Fruit fly (Drosophila melanogaster): ENCODE data around the gene B52.
A peak's percentile ranks its signal among the peaks of the same experiment; 100 is the strongest.

The B52 gene

dm6 chr3R:13644778-13645660, 16.1 kb upstream of the B52 start:
- TF ChIP-seq ci (GFP tag; IDR thresholded peaks at IDR 0.05), result peak; percentile 70; the same call in 2 of the 3 replicates
- no peak for TF ChIP-seq Doc3 (GFP tag; IDR thresholded peaks at IDR 0.05; ENCODE audit: partially characterized antibody)
- no peak for TF ChIP-seq disco-r (GFP tag; optimal IDR thresholded peaks at IDR 0.05)
- no peak for TF ChIP-seq pfk (GFP tag; optimal IDR thresholded peaks at IDR 0.05)
- TF ChIP-seq tup (GFP tag; optimal IDR thresholded peaks at IDR 0.05), result peak; percentile 18
- peak in 1 of 2 experiments; percentile 33 for TF ChIP-seq insv (GFP tag; optimal IDR thresholded peaks at IDR 0.05)
- no peak for TF ChIP-seq CG7839 (tag; optimal IDR thresholded peaks at IDR 0.05)
- TF ChIP-seq nau (GFP tag; optimal IDR thresholded peaks at IDR 0.05), result peak; percentile 39
- TF ChIP-seq CG32767 (GFP tag; IDR thresholded peaks at IDR 0.05), result peak; percentile 63
- peak; percentile 68 for TF ChIP-seq zf30C (GFP tag; optimal IDR thresholded peaks at IDR 0.05)
- no peak for TF ChIP-seq trh (GFP tag; optimal IDR thresholded peaks at IDR 0.05)
- peak; percentile 49; the same call in 1 of the 3 replicates for TF ChIP-seq CG14050 (GFP tag; IDR thresholded peaks at IDR 0.05)
- TF ChIP-seq CG11696 (GFP tag; IDR thresholded peaks at IDR 0.05), result peak; percentile 20
- TF ChIP-seq ab (GFP tag; optimal IDR thresholded peaks at IDR 0.05), result no peak
- no peak for TF ChIP-seq CG1603 (tag; optimal IDR thresholded peaks at IDR 0.05)
- no peak for TF ChIP-seq CG9727 (GFP tag; optimal IDR thresholded peaks at IDR 0.05)
- no peak for TF ChIP-seq Fer3 (tag; optimal IDR thresholded peaks at IDR 0.05)
- peak; percentile 33 for TF ChIP-seq CG10267 (tag; optimal IDR thresholded peaks at IDR 0.05)
- TF ChIP-seq Stat92E (GFP tag; optimal IDR thresholded peaks at IDR 0.05), result no peak
- peak; percentile 25 for TF ChIP-seq CG10979 (tag; optimal IDR thresholded peaks at IDR 0.05)
- TF ChIP-seq CTCF (GFP tag; optimal IDR thresholded peaks at IDR 0.05), result no peak
- peak; percentile 43 for TF ChIP-seq scrt (GFP tag; optimal IDR thresholded peaks at IDR 0.05)
- peak; percentile 34 for TF ChIP-seq CG7556 (GFP tag; optimal IDR thresholded peaks at IDR 0.05)
- TF ChIP-seq CG7372 (GFP tag; IDR thresholded peaks at IDR 0.05), result no peak
- peak; percentile 42; the same call in 1 of the 3 replicates for TF ChIP-seq CG11695 (GFP tag; IDR thresholded peaks at IDR 0.05)
- peak; percentile 17 for TF ChIP-seq CG34376 (GFP tag; optimal IDR thresholded peaks at IDR 0.05)
- no peak for TF ChIP-seq CG11723 (GFP tag; optimal IDR thresholded peaks at IDR 0.05)
- no peak for TF ChIP-seq H15 (GFP tag; IDR thresholded peaks at IDR 0.05)
- TF ChIP-seq nom (GFP tag; optimal IDR thresholded peaks at IDR 0.05), result peak; percentile 61
- TF ChIP-seq CG17912 (GFP tag; optimal IDR thresholded peaks at IDR 0.05), result no peak
- TF ChIP-seq CG4424 (GFP tag; optimal IDR thresholded peaks at IDR 0.05), result no peak
- no peak for TF ChIP-seq gsb (GFP tag; IDR thresholded peaks at IDR 0.05)
- no peak for TF ChIP-seq HmgD (GFP tag; optimal IDR thresholded peaks at IDR 0.05)
- TF ChIP-seq Nf-YB (GFP tag; optimal IDR thresholded peaks at IDR 0.05), result no peak
- TF ChIP-seq gcm (GFP tag; optimal IDR thresholded peaks at IDR 0.05), result no peak
- TF ChIP-seq Ets65A (GFP tag), result peak; percentile 86
- no peak for TF ChIP-seq salm (tag; optimal IDR thresholded peaks at IDR 0.05)
- no peak for TF ChIP-seq grn (GFP tag; optimal IDR thresholded peaks at IDR 0.05)
- peak; percentile 53 for TF ChIP-seq CG1832 (GFP tag; optimal IDR thresholded peaks at IDR 0.05)
- peak; percentile 44; the same call in 1 of the 3 replicates for TF ChIP-seq Dbx (GFP tag; IDR thresholded peaks at IDR 0.05)
- peak; percentile 10 for TF ChIP-seq D19B (GFP tag; optimal IDR thresholded peaks at IDR 0.05)
- no peak for TF ChIP-seq lmd (GFP tag; IDR thresholded peaks at IDR 0.05)
- TF ChIP-seq CG14014 (GFP tag; IDR thresholded peaks at IDR 0.05), result peak; percentile 53; the same call in 1 of the 2 replicates
- TF ChIP-seq Asciz (GFP tag; optimal IDR thresholded peaks at IDR 0.05), result peak; percentile 27
- TF ChIP-seq esg (GFP tag; conservative IDR thresholded peaks at IDR 0.05), result peak; percentile 6; the same call in 1 of the 2 replicates
- no peak for TF ChIP-seq tin (GFP tag; optimal IDR thresholded peaks at IDR 0.05)
- no peak for TF ChIP-seq Dfd (GFP tag; optimal IDR thresholded peaks at IDR 0.05)
- TF ChIP-seq slp2 (GFP tag; optimal IDR thresholded peaks at IDR 0.05), result no peak
- peak; percentile 47 for TF ChIP-seq BtbVII (GFP tag; optimal IDR thresholded peaks at IDR 0.05)
